Worm (Caenorhabditis elegans) whole organism, midembryonic: ENCODE results near the gene F14D2.14.

Experiments
- T22C8.4 ChIP-seq: fragments of 200-800 bp; sonication (Bioruptor generic); IDR thresholded peaks from 2 replicates; pipeline ENCODE4 v1.3.6; 2022; ENCODE audit warnings: missing genetic modification characterization, missing compliant biosample characterization
- cog-1 ChIP-seq: sonication (generic microtip); optimal IDR thresholded peaks from 2 replicates; lab custom pipeline; 2016; ENCODE audit warnings: missing genetic modification characterization, missing compliant biosample characterization
- flt-1 ChIP-seq: fragments of 200-800 bp; sonication (Bioruptor generic); IDR thresholded peaks from 2 replicates; pipeline ENCODE4 v1.3.6; 2022; ENCODE audit warnings: missing genetic modification characterization, missing compliant biosample characterization
- klf-2 ChIP-seq: fragments of 200-800 bp; sonication (Bioruptor generic); conservative IDR thresholded peaks from 2 replicates; pipeline ENCODE4 v1.3.6; 2022; ENCODE audit warnings: missing genetic modification reagents, missing genetic modification characterization, missing compliant biosample characterization
- med-1 ChIP-seq: sonication (generic microtip); optimal IDR thresholded peaks from 2 replicates; lab custom pipeline; 2017; ENCODE audit warnings: missing genetic modification characterization, mild to moderate bottlenecking, missing compliant biosample characterization, antibody characterized with exemption, missing genetic modification reagents; ENCODE audit not compliant: insufficient read depth
- ref-1 ChIP-seq: fragments of 200-800 bp; sonication (Bioruptor generic); conservative IDR thresholded peaks from 2 replicates; pipeline ENCODE4 v1.3.6; 2022; ENCODE audit warnings: missing genetic modification reagents, missing genetic modification characterization, missing compliant biosample characterization
- tab-1 ChIP-seq: fragments of 200-800 bp; sonication (Bioruptor generic); IDR thresholded peaks from 2 replicates; pipeline ENCODE4 v1.3.6; 2022; ENCODE audit warnings: missing genetic modification characterization, missing compliant biosample characterization
- ztf-23 ChIP-seq: fragments of 200-800 bp; sonication (Bioruptor generic); IDR thresholded peaks from 2 replicates; pipeline ENCODE4 v1.3.6; 2022; ENCODE audit warnings: missing genetic modification reagents, missing genetic modification characterization, missing compliant biosample characterization
- ztf-29 ChIP-seq: fragments of 200-800 bp; sonication (Bioruptor generic); IDR thresholded peaks from 2 replicates; pipeline ENCODE4 v1.3.6; 2022; ENCODE audit warnings: missing genetic modification reagents, missing genetic modification characterization, missing compliant biosample characterization

Gene F14D2.14

ce11 chrII:3322257-3322656 lies 25.5 kb downstream of the F14D2.14 start, which contains the start of gene Y46D2A.1:
Gene Y46D2A.1, plus strand, starts transcription at chrII:3322557.
- TF ChIP-seq ref-1 = no peak
- no peak for TF ChIP-seq flt-1 (GFP tag; lab: Robert Waterston, UW)
- no peak for TF ChIP-seq ztf-23 (GFP tag; lab: Robert Waterston, UW)
- TF ChIP-seq ztf-29 = no peak
- no peak for TF ChIP-seq T22C8.4
- no peak for TF ChIP-seq cog-1 (tag; lab: Kevin White, UChicago)
- TF ChIP-seq med-1 (GFP tag; lab: Kevin White, UChicago) = no peak
- TF ChIP-seq klf-2 (GFP tag; lab: Robert Waterston, UW) = no peak
- no peak for TF ChIP-seq tab-1

ce11 chrII:3318839-3319238 lies 29.0 kb downstream of the F14D2.14 start:
- no peak for TF ChIP-seq klf-2 (GFP tag; lab: Robert Waterston, UW)
- no peak for TF ChIP-seq tab-1
- no peak for TF ChIP-seq med-1 (GFP tag; lab: Kevin White, UChicago)
- TF ChIP-seq ztf-23 (GFP tag; lab: Robert Waterston, UW) = no peak
- TF ChIP-seq ztf-29 = no peak
- no peak for TF ChIP-seq ref-1
- TF ChIP-seq flt-1 (GFP tag; lab: Robert Waterston, UW) = no peak
- no peak for TF ChIP-seq cog-1 (tag; lab: Kevin White, UChicago)
- TF ChIP-seq T22C8.4 = no peak

- TF ChIP-seq klf-2 (GFP tag; lab: Robert Waterston, UW) = no peak
- no peak for TF ChIP-seq flt-1 (GFP tag; lab: Robert Waterston, UW)
- TF ChIP-seq ztf-23 (GFP tag; lab: Robert Waterston, UW) = no peak
- no peak for TF ChIP-seq med-1 (GFP tag; lab: Kevin White, UChicago)
- no peak for TF ChIP-seq cog-1 (tag; lab: Kevin White, UChicago)
These were observed 34.3 kb downstream of the F14D2.14 start, which contains the start of gene F39E9.6 for ce11 chrII:3313442-3313841. Gene F39E9.6, minus strand, starts transcription at chrII:3313542.

ce11 chrII:3310957-3311657 lies 36.7 kb downstream of the F14D2.14 start:
- peak; percentile 48 for TF ChIP-seq T22C8.4
- TF ChIP-seq flt-1 (GFP tag; lab: Robert Waterston, UW) = no peak

- no peak for TF ChIP-seq ztf-23 (GFP tag; lab: Robert Waterston, UW)
- no peak for TF ChIP-seq flt-1 (GFP tag; lab: Robert Waterston, UW)
- no peak for TF ChIP-seq klf-2 (GFP tag; lab: Robert Waterston, UW)
- no peak for TF ChIP-seq ref-1
- no peak for TF ChIP-seq med-1 (GFP tag; lab: Kevin White, UChicago)
- no peak for TF ChIP-seq tab-1
- TF ChIP-seq T22C8.4 = peak; percentile 32; the same call in 1 of the 2 replicates
- TF ChIP-seq ztf-29 = no peak
- TF ChIP-seq cog-1 (tag; lab: Kevin White, UChicago) = peak; percentile 12
These were observed 44.2 kb downstream of the F14D2.14 start for ce11 chrII:3303582-3303981.

- TF ChIP-seq T22C8.4 = no peak
- no peak for TF ChIP-seq med-1 (GFP tag; lab: Kevin White, UChicago)
- TF ChIP-seq ref-1 = no peak
- TF ChIP-seq tab-1 = no peak
- TF ChIP-seq ztf-23 (GFP tag; lab: Robert Waterston, UW) = no peak
- no peak for TF ChIP-seq flt-1 (GFP tag; lab: Robert Waterston, UW)
- TF ChIP-seq cog-1 (tag; lab: Kevin White, UChicago) = no peak
- TF ChIP-seq ztf-29 = no peak
- no peak for TF ChIP-seq klf-2 (GFP tag; lab: Robert Waterston, UW)
These were observed 48.3 kb downstream of the F14D2.14 start, which contains the start of gene btb-22 for ce11 chrII:3299457-3299856. Gene btb-22, plus strand, starts transcription at chrII:3299757.

ce11 chrII:3297914-3298313 lies 49.9 kb downstream of the F14D2.14 start, which contains the start of gene btb-18:
Gene btb-18, plus strand, starts transcription at chrII:3298214.
- TF ChIP-seq ztf-23 (GFP tag; lab: Robert Waterston, UW) (no peak), T22C8.4 (no peak), cog-1 (tag; lab: Kevin White, UChicago) (no peak), flt-1 (GFP tag; lab: Robert Waterston, UW) (no peak), klf-2 (GFP tag; lab: Robert Waterston, UW) (no peak), med-1 (GFP tag; lab: Kevin White, UChicago) (no peak), ref-1 (no peak), ztf-29 (no peak), tab-1 (no peak)
